Fruit fly (Drosophila melanogaster) whole organism, wandering third instar larva: ENCODE results near the gene Ire1.

Experiments used
- Abd-B ChIP-seq: fragments of >200 bp; optimal IDR thresholded peaks from 2 replicates; lab custom pipeline; 2017; ENCODE audit warnings: missing biosample characterization, missing genetic modification characterization
- CG32264 ChIP-seq: fragments of 200-800 bp; sonication (Bioruptor generic); optimal IDR thresholded peaks from 2 replicates; lab custom pipeline; 2016; ENCODE audit warnings: missing biosample characterization, missing genetic modification characterization
- CG9705 ChIP-seq: fragments of 200-800 bp; sonication (Bioruptor generic); optimal IDR thresholded peaks from 2 replicates; lab custom pipeline; 2018; ENCODE audit warnings: missing biosample characterization, mild to moderate bottlenecking, missing genetic modification characterization
- Dfd ChIP-seq: fragments of >200 bp; optimal IDR thresholded peaks from 2 replicates; lab custom pipeline; 2017; ENCODE audit warnings: missing biosample characterization, missing genetic modification characterization
- Dif ChIP-seq: fragments of 200-275, 200-300 bp; sonication (Bioruptor generic); optimal IDR thresholded peaks from 2 replicates; lab custom pipeline; 2018; ENCODE audit warnings: missing biosample characterization, missing genetic modification characterization; ENCODE audit not compliant: partially characterized antibody
- GATAd ChIP-seq: sonication (Bioruptor generic); optimal IDR thresholded peaks from 2 replicates; lab custom pipeline; 2016; ENCODE audit warnings: missing biosample characterization, missing genetic modification characterization
- HLH106 ChIP-seq: fragments of 200-800 bp; optimal IDR thresholded peaks from 3 replicates; lab custom pipeline; 2019; ENCODE audit warnings: missing biosample characterization, mild to moderate bottlenecking, missing genetic modification characterization, moderate library complexity
- Hnf4 ChIP-seq: fragments of 200-800 bp; sonication (Bioruptor generic); optimal IDR thresholded peaks from 2 replicates; lab custom pipeline; 2016; ENCODE audit warnings: missing biosample characterization, mild to moderate bottlenecking, missing genetic modification characterization
- Jra ChIP-seq: sonication (Bioruptor generic); optimal IDR thresholded peaks from 2 replicates; lab custom pipeline; 2016; ENCODE audit warnings: missing biosample characterization, missing genetic modification characterization
- Mio ChIP-seq: sonication (Bioruptor generic); optimal IDR thresholded peaks from 2 replicates; lab custom pipeline; 2016; ENCODE audit warnings: missing biosample characterization, missing genetic modification characterization
- Myc ChIP-seq: fragments of >200 bp; optimal IDR thresholded peaks from 2 replicates; lab custom pipeline; 2017
- N ChIP-seq: fragments of >200 bp; optimal IDR thresholded peaks from 2 replicates; lab custom pipeline; 2018; ENCODE audit warnings: missing biosample characterization, missing external identifiers, missing genetic modification characterization
- OdsH ChIP-seq: fragments of 200-800 bp; sonication (Bioruptor generic); optimal IDR thresholded peaks from 2 replicates; lab custom pipeline; 2016; ENCODE audit warnings: missing biosample characterization, mild to moderate bottlenecking, missing genetic modification characterization
- Rel ChIP-seq, 2 experiments: fragments of 200-800 bp; sonication (Bioruptor generic) in 1 of 2; optimal IDR thresholded peaks; 2 replicates in 1 of 2; 3 replicates in 1 of 2; lab custom pipeline; 2016 to 2019; ENCODE audit warnings: mild to moderate bottlenecking in 2 of 2, missing biosample characterization in 2 of 2, missing genetic modification characterization in 2 of 2, moderate library complexity in 1 of 2
- Vsx2 ChIP-seq: fragments of 200-300, 225-300 bp; sonication (Bioruptor generic); optimal IDR thresholded peaks from 2 replicates; lab custom pipeline; 2018; ENCODE audit warnings: missing biosample characterization, missing genetic modification characterization; ENCODE audit not compliant: partially characterized antibody
- br ChIP-seq: fragments of 200-800 bp; sonication (Bioruptor generic); optimal IDR thresholded peaks from 2 replicates; lab custom pipeline; 2016; ENCODE audit warnings: missing biosample characterization, missing genetic modification characterization
- brk ChIP-seq: fragments of 200-800 bp; sonication (Bioruptor generic); optimal IDR thresholded peaks from 2 replicates; lab custom pipeline; 2016; ENCODE audit warnings: missing biosample characterization, mild to moderate bottlenecking, missing genetic modification characterization
- dl ChIP-seq, 2 experiments: fragments of 175-275, 200-275 bp in 1 of 2; fragments of 200-275 bp in 1 of 2; sonication (Bioruptor generic); optimal IDR thresholded peaks; lab custom pipeline; 2018; ENCODE audit warnings: mild to moderate bottlenecking in 2 of 2, missing biosample characterization in 2 of 2, missing genetic modification characterization in 2 of 2, moderate library complexity in 2 of 2; ENCODE audit not compliant: partially characterized antibody in 2 of 2, insufficient read depth in 1 of 2
- dmrt93B ChIP-seq: fragments of 200-800 bp; sonication (Bioruptor generic); optimal IDR thresholded peaks from 2 replicates; lab custom pipeline; 2018; ENCODE audit warnings: missing biosample characterization, mild to moderate bottlenecking, missing genetic modification characterization
- dsf ChIP-seq: sonication (Bioruptor generic); optimal IDR thresholded peaks from 2 replicates; lab custom pipeline; 2016; ENCODE audit warnings: missing biosample characterization, missing genetic modification characterization, borderline replicate concordance
- ey ChIP-seq: fragments of 200-800 bp; sonication (Bioruptor generic); optimal IDR thresholded peaks from 2 replicates; lab custom pipeline; 2016; ENCODE audit warnings: missing biosample characterization, missing genetic modification characterization
- foxo ChIP-seq, 2 experiments: fragments of 200-800 bp; sonication (Bioruptor generic); optimal IDR thresholded peaks; 2 replicates in 1 of 2; 3 replicates in 1 of 2; lab custom pipeline; 2016 to 2017; ENCODE audit warnings: missing biosample characterization in 2 of 2, missing genetic modification characterization in 2 of 2
- fru ChIP-seq: fragments of 200-800 bp; sonication (Bioruptor generic); optimal IDR thresholded peaks from 3 replicates; lab custom pipeline; 2016; ENCODE audit warnings: missing biosample characterization, mild to moderate bottlenecking, missing genetic modification characterization
- h ChIP-seq: fragments of 200-800 bp; sonication (Bioruptor generic); optimal IDR thresholded peaks from 3 replicates; lab custom pipeline; 2016; ENCODE audit warnings: missing biosample characterization, mild to moderate bottlenecking, missing genetic modification characterization
- jim ChIP-seq: fragments of 175-275, 200-325 bp; sonication (Bioruptor generic); optimal IDR thresholded peaks from 2 replicates; lab custom pipeline; 2016; ENCODE audit warnings: missing biosample characterization, mild to moderate bottlenecking, missing genetic modification characterization
- lola ChIP-seq: fragments of >200 bp; optimal IDR thresholded peaks from 2 replicates; lab custom pipeline; 2017; ENCODE audit warnings: missing biosample characterization, missing genetic modification characterization
- pan ChIP-seq: fragments of >200 bp; optimal IDR thresholded peaks from 2 replicates; lab custom pipeline; 2017
- psq ChIP-seq: fragments of 200-800 bp; sonication (Bioruptor generic); optimal IDR thresholded peaks from 3 replicates; lab custom pipeline; 2017; ENCODE audit warnings: missing biosample characterization, mild to moderate bottlenecking, missing genetic modification characterization, moderate library complexity
- rgr ChIP-seq: fragments of 200-800 bp; sonication (Bioruptor generic); optimal IDR thresholded peaks from 3 replicates; lab custom pipeline; 2016; ENCODE audit warnings: missing biosample characterization, mild to moderate bottlenecking, missing genetic modification characterization
- sage ChIP-seq: fragments of 200-800 bp; sonication (Bioruptor generic); optimal IDR thresholded peaks from 2 replicates; lab custom pipeline; 2016; ENCODE audit warnings: missing biosample characterization, mild to moderate bottlenecking, missing genetic modification characterization
- sv ChIP-seq: fragments of 200-800 bp; sonication (Bioruptor generic); optimal IDR thresholded peaks from 3 replicates; lab custom pipeline; 2016; ENCODE audit warnings: missing biosample characterization, missing genetic modification characterization
- tai ChIP-seq: sonication (Bioruptor generic); optimal IDR thresholded peaks from 2 replicates; lab custom pipeline; 2016; ENCODE audit warnings: missing biosample characterization, missing genetic modification characterization
- usp ChIP-seq: fragments of >200 bp; optimal IDR thresholded peaks from 2 replicates; lab custom pipeline; 2017; ENCODE audit warnings: missing biosample characterization, missing genetic modification characterization
- woc ChIP-seq: sonication (Bioruptor generic); optimal IDR thresholded peaks from 2 replicates; lab custom pipeline; 2016; ENCODE audit warnings: missing biosample characterization, mild to moderate bottlenecking, missing genetic modification characterization

Gene Ire1

dm6 chr3R:19863979-19864775 lies 3.1 kb upstream of the Ire1 start, which contains the start of the genes CG4572 and CG4686 (continued):
- TF ChIP-seq brk (GFP tag; lab: Kevin White, UChicago) = no peak

DNA sequence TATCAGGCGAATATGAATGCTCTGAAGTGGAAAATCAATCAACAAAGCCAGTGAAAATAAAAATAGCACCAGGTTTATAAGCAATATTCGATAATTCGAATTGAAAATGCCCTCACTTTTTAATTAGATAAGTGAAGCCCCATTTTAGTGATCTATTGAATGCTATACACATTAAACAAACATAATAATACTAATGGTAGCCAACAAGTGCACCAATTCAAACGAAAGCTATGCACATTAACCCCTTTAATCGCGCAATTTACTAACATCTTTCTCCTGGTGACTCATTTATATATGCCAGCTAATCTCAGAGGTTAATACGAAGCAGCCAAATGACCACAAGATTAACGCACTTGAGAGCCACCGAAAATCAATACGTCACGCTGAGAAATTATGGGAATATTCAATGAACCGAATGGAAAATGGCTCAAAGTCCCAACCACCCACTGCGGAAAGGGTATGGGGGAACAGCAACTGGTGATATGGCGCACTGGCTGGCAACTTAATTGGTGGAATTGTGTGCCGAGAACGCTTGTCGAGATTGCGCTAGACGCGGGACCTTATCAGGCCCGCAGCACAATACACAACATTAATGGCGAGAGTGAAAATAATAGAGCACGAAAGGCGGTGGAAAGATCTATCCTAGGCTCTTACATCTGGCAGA lies 1.6 kb downstream of the Ire1 start:
- TF ChIP-seq lola (GFP tag; lab: Kevin White, UChicago) (no peak), sage (no peak), jim (no peak), Myc (lab: Kevin White, UChicago) (no peak), dl (GFP tag; optimal IDR thresholded peaks at IDR 0.05; lab: Kevin White, UChicago; ENCODE audit: insufficient read depth in 1 of 2, partially characterized antibody in 2 of 2) (no peak), dsf (no peak), tai (GFP tag; lab: Kevin White, UChicago) (no peak), Dfd (no peak), Vsx2 (GFP tag; lab: Kevin White, UChicago) (no peak), rgr (no peak), Dif (no peak), psq (GFP tag; lab: Kevin White, UChicago) (peak; percentile 40), fru (peak; percentile 32), Jra (GFP tag; lab: Kevin White, UChicago) (no peak), br (GFP tag; lab: Kevin White, UChicago) (peak; percentile 76), GATAd (no peak), Rel (GFP tag; optimal IDR thresholded peaks at IDR 0.05; lab: Kevin White, UChicago) (no peak), Rel (tag; optimal IDR thresholded peaks at IDR 0.05; lab: Kevin White, UChicago) (peak; percentile 49), foxo (GFP tag; optimal IDR thresholded peaks at IDR 0.05; lab: Kevin White, UChicago) (peak in 1 of 2 experiments; percentile 27), sv (GFP tag; lab: Kevin White, UChicago) (no peak), dmrt93B (GFP tag; lab: Kevin White, UChicago) (no peak), CG9705 (GFP tag; lab: Kevin White, UChicago) (no peak), brk (GFP tag; lab: Kevin White, UChicago) (no peak), HLH106 (tag; lab: Kevin White, UChicago) (peak; percentile 8), woc (no peak), OdsH (GFP tag; lab: Kevin White, UChicago) (peak; percentile 28), pan (lab: Kevin White, UChicago) (no peak), ey (GFP tag; lab: Kevin White, UChicago) (peak; percentile 30), Hnf4 (GFP tag; lab: Kevin White, UChicago) (peak; percentile 24), h (peak; percentile 57), Abd-B (no peak), N (GFP tag; lab: Kevin White, UChicago) (no peak)
- TF ChIP-seq, all 38 proteins: peak for 10

dm6 chr3R:19858944-19859343 lies 2.1 kb downstream of the Ire1 start:
- TF ChIP-seq OdsH (GFP tag; lab: Kevin White, UChicago) = no peak
- no peak for TF ChIP-seq CG32264
- TF ChIP-seq Rel (GFP tag; optimal IDR thresholded peaks at IDR 0.05; lab: Kevin White, UChicago) = no peak
- no peak for TF ChIP-seq Rel (tag; optimal IDR thresholded peaks at IDR 0.05; lab: Kevin White, UChicago)
- TF ChIP-seq tai (GFP tag; lab: Kevin White, UChicago) = no peak
- TF ChIP-seq dsf = no peak
- no peak for TF ChIP-seq usp (GFP tag; lab: Kevin White, UChicago)
- TF ChIP-seq Myc (lab: Kevin White, UChicago) = no peak
- TF ChIP-seq Mio (GFP tag; lab: Kevin White, UChicago) = no peak
- TF ChIP-seq br (GFP tag; lab: Kevin White, UChicago) = no peak
- TF ChIP-seq foxo (GFP tag; optimal IDR thresholded peaks at IDR 0.05; lab: Kevin White, UChicago) = no peak
- no peak for TF ChIP-seq CG9705 (GFP tag; lab: Kevin White, UChicago)
- no peak for TF ChIP-seq Hnf4 (GFP tag; lab: Kevin White, UChicago)
- TF ChIP-seq rgr = no peak
